Comparison of ENCODE assay signal across 4 worm cellular contexts in genomic region chrIV:16397845-16398607, ce11.
A peak's percentile ranks its signal among the peaks of the same experiment; 100 is the strongest.
TF ChIP-seq lines count a peak whose summit lies in the region.

No protein-coding gene starts in this region.

TF ChIP-seq in whole organism, L2 larva, 48 proteins besides CTCF, POLR2A, EP300 and RAD21 (continued from another document):
- TF ChIP-seq nhr-23 (tag; optimal IDR thresholded peaks at IDR 0.05; lab: Kevin White, UChicago) (no peak), unc-39 (tag; optimal IDR thresholded peaks at IDR 0.05; lab: Kevin White, UChicago) (no peak), sma-3 (GFP tag; optimal IDR thresholded peaks at IDR 0.05; lab: Kevin White, UChicago) (no peak), ZK546.5 (tag; optimal IDR thresholded peaks at IDR 0.05; lab: Kevin White, UChicago) (no peak), C34F6.9 (tag; optimal IDR thresholded peaks at IDR 0.05; lab: Kevin White, UChicago) (no peak), sem-4 (tag; optimal IDR thresholded peaks at IDR 0.05; lab: Kevin White, UChicago) (no peak), nhr-129 (tag; optimal IDR thresholded peaks at IDR 0.05; lab: Kevin White, UChicago) (peak; percentile 8), R02D3.7 (tag; optimal IDR thresholded peaks at IDR 0.05; lab: Kevin White, UChicago) (no peak), lsy-2 (tag; optimal IDR thresholded peaks at IDR 0.05; lab: Kevin White, UChicago) (no peak), nhr-12 (tag; optimal IDR thresholded peaks at IDR 0.05; lab: Kevin White, UChicago) (no peak), ztf-1 (GFP tag; conservative IDR thresholded peaks at IDR 0.05; lab: Robert Waterston, UW) (no peak)

TF ChIP-seq in whole organism, L4 larva, 104 proteins besides CTCF, POLR2A, EP300 and RAD21 (continued from another document and continues in another):
- TF ChIP-seq tag-97 (GFP tag; IDR thresholded peaks at IDR 0.05; lab: Robert Waterston, UW) (no peak), tra-1 (GFP tag; IDR thresholded peaks at IDR 0.05; lab: Robert Waterston, UW) (0 out of 2 replicates have a peak, but pooled peaks have one; percentile 31), lir-3 (tag; optimal IDR thresholded peaks at IDR 0.05; lab: Kevin White, UChicago) (peak; percentile 37), ceh-20 (GFP tag; IDR thresholded peaks at IDR 0.05; lab: Robert Waterston, UW) (0 out of 2 replicates have a peak, but pooled peaks have one; percentile 49), dmd-9 (GFP tag; IDR thresholded peaks at IDR 0.05; lab: Robert Waterston, UW) (0 out of 2 replicates have a peak, but pooled peaks have one; percentile 27), ceh-32 (tag; optimal IDR thresholded peaks at IDR 0.05; lab: Kevin White, UChicago; ENCODE audit: poor library complexity) (no peak), rbr-2 (tag; optimal IDR thresholded peaks at IDR 0.05; lab: Kevin White, UChicago) (peak; percentile 15), Y75B8A.6 (GFP tag; IDR thresholded peaks at IDR 0.05; lab: Robert Waterston, UW) (no peak), aly-2 (tag; optimal IDR thresholded peaks at IDR 0.05; lab: Kevin White, UChicago) (no peak), nhr-41 (GFP tag; IDR thresholded peaks at IDR 0.05; lab: Robert Waterston, UW) (0 out of 2 replicates have a peak, but pooled peaks have one; percentile 35), madf-9 (GFP tag; conservative IDR thresholded peaks at IDR 0.05; lab: Robert Waterston, UW) (no peak), nhr-77 (tag; optimal IDR thresholded peaks at IDR 0.05; lab: Kevin White, UChicago) (no peak), gei-8 (GFP tag; optimal IDR thresholded peaks at IDR 0.05; lab: Kevin White, UChicago) (peak; percentile 66), duxl-1 (tag; optimal IDR thresholded peaks at IDR 0.05; lab: Kevin White, UChicago; ENCODE audit: poor library complexity) (peak; percentile 82), R02D3.7 (tag; optimal IDR thresholded peaks at IDR 0.05; lab: Kevin White, UChicago) (no peak), snpc-1.2 (GFP tag; IDR thresholded peaks at IDR 0.05; lab: Robert Waterston, UW) (peak; percentile 98), unc-62 (GFP tag; optimal IDR thresholded peaks at IDR 0.05 in 1 of 2; lab: Kevin White, UChicago) (peak in 1 of 2 experiments; percentile 42), unc-62 (tag; optimal IDR thresholded peaks at IDR 0.05; lab: Kevin White, UChicago) (no peak), mep-1 (tag; optimal IDR thresholded peaks at IDR 0.05; lab: Kevin White, UChicago) (peak; percentile 50), fos-1 (tag; optimal IDR thresholded peaks at IDR 0.05; lab: Kevin White, UChicago) (no peak), lsy-2 (tag; optimal IDR thresholded peaks at IDR 0.05; lab: Kevin White, UChicago) (peak in 1 of 2 experiments; percentile 46), zip-2 (tag; optimal IDR thresholded peaks at IDR 0.05; lab: Kevin White, UChicago) (no peak), ama-1 (optimal IDR thresholded peaks at IDR 0.05; lab: Kevin White, UChicago) (no peak), lin-15B (tag; optimal IDR thresholded peaks at IDR 0.05; lab: Kevin White, UChicago) (no peak), hmg-1.1 (GFP tag; IDR thresholded peaks at IDR 0.05; lab: Robert Waterston, UW) (peak; percentile 53; the same call in 1 of the 2 replicates), lin-13 (GFP tag; optimal IDR thresholded peaks at IDR 0.05; lab: Kevin White, UChicago) (peak; percentile 61), nhr-237 (tag; optimal IDR thresholded peaks at IDR 0.05; lab: Kevin White, UChicago) (no peak), zfp-2 (tag; optimal IDR thresholded peaks at IDR 0.05; lab: Kevin White, UChicago) (no peak), skn-1 (tag; optimal IDR thresholded peaks at IDR 0.05; lab: Kevin White, UChicago) (no peak), zfp-3 (GFP tag; conservative IDR thresholded peaks at IDR 0.05; lab: Robert Waterston, UW) (no peak), jun-1 (tag; optimal IDR thresholded peaks at IDR 0.05; lab: Kevin White, UChicago) (no peak), arid-1 (GFP tag; conservative IDR thresholded peaks at IDR 0.05; lab: Robert Waterston, UW) (peak; percentile 80), Y5F2A.4 (GFP tag; optimal IDR thresholded peaks at IDR 0.05; lab: Kevin White, UChicago) (peak; percentile 68), ZK337.2 (GFP tag; IDR thresholded peaks at IDR 0.05; lab: Robert Waterston, UW) (no peak), ztf-11 (tag; optimal IDR thresholded peaks at IDR 0.05; lab: Kevin White, UChicago) (no peak), pqm-1 (tag; optimal IDR thresholded peaks at IDR 0.05; lab: Kevin White, UChicago) (no peak), zip-11 (GFP tag; IDR thresholded peaks at IDR 0.05; lab: Robert Waterston, UW) (no peak), pha-4 (GFP tag; IDR thresholded peaks at IDR 0.05; lab: Robert Waterston, UW) (peak; percentile 82), pha-4 (tag; optimal IDR thresholded peaks at IDR 0.05; lab: Kevin White, UChicago) (no peak), mes-2 (tag; optimal IDR thresholded peaks at IDR 0.05; lab: Kevin White, UChicago; ENCODE audit: poor library complexity, severe bottlenecking) (peak; percentile 60)

TF ChIP-seq in whole organism, late embryonic, 69 proteins besides CTCF, POLR2A, EP300 and RAD21 (continued from another document):
- TF ChIP-seq odd-2 (tag; optimal IDR thresholded peaks at IDR 0.05; lab: Kevin White, UChicago) = peak; percentile 0
- TF ChIP-seq K09A11.1 (tag; optimal IDR thresholded peaks at IDR 0.05; lab: Kevin White, UChicago; ENCODE audit: insufficient read depth) = peak; percentile 8
- TF ChIP-seq K02D7.2 (tag; optimal IDR thresholded peaks at IDR 0.05; lab: Kevin White, UChicago) = peak; percentile 17
- TF ChIP-seq ceh-34 (tag; optimal IDR thresholded peaks at IDR 0.05; lab: Kevin White, UChicago) = peak; percentile 19
- TF ChIP-seq ama-1 (optimal IDR thresholded peaks at IDR 0.05; lab: Kevin White, UChicago) = peak; percentile 37
- no peak for TF ChIP-seq T23F11.4 (GFP tag; optimal IDR thresholded peaks at IDR 0.05; lab: Kevin White, UChicago)
- peak; percentile 59 for TF ChIP-seq C08G9.2 (tag; optimal IDR thresholded peaks at IDR 0.05; lab: Kevin White, UChicago)
- TF ChIP-seq ceh-30 (tag; optimal IDR thresholded peaks at IDR 0.05; lab: Kevin White, UChicago) = no peak
- peak; percentile 35 for TF ChIP-seq ztf-16 (tag; optimal IDR thresholded peaks at IDR 0.05; lab: Kevin White, UChicago)
- TF ChIP-seq ceh-6 (GFP tag; optimal IDR thresholded peaks at IDR 0.05; lab: Kevin White, UChicago) = peak; percentile 53
- TF ChIP-seq tbx-2 (tag; optimal IDR thresholded peaks at IDR 0.05; lab: Kevin White, UChicago) = peak; percentile 47
- peak; percentile 54 for TF ChIP-seq nhr-232 (tag; optimal IDR thresholded peaks at IDR 0.05; lab: Kevin White, UChicago)
- peak; percentile 25 for TF ChIP-seq nfya-1 (tag; optimal IDR thresholded peaks at IDR 0.05; lab: Kevin White, UChicago)
- peak; percentile 20 for TF ChIP-seq elt-2 (tag; optimal IDR thresholded peaks at IDR 0.05; lab: Kevin White, UChicago)
- no peak for TF ChIP-seq pax-1 (tag; optimal IDR thresholded peaks at IDR 0.05; lab: Kevin White, UChicago)
- peak; percentile 60 for TF ChIP-seq che-1 (tag; optimal IDR thresholded peaks at IDR 0.05; lab: Kevin White, UChicago)
- TF ChIP-seq pros-1 (tag; optimal IDR thresholded peaks at IDR 0.05; lab: Kevin White, UChicago) = no peak
- TF ChIP-seq syd-9 (tag; optimal IDR thresholded peaks at IDR 0.05; lab: Kevin White, UChicago) = no peak
- TF ChIP-seq hlh-15 (tag; optimal IDR thresholded peaks at IDR 0.05; lab: Kevin White, UChicago) = no peak
- peak; percentile 54 for TF ChIP-seq pha-2 (tag; optimal IDR thresholded peaks at IDR 0.05; lab: Kevin White, UChicago)
- TF ChIP-seq tbx-7 (tag; optimal IDR thresholded peaks at IDR 0.05; lab: Kevin White, UChicago) = no peak
- no peak for TF ChIP-seq sdc-2 (tag; optimal IDR thresholded peaks at IDR 0.05; lab: Kevin White, UChicago)
- TF ChIP-seq ceh-14 (tag; optimal IDR thresholded peaks at IDR 0.05; lab: Kevin White, UChicago) = peak; percentile 52
- TF ChIP-seq ceh-9 (tag; optimal IDR thresholded peaks at IDR 0.05; lab: Kevin White, UChicago) = no peak
- TF ChIP-seq F13H6.1 (tag; optimal IDR thresholded peaks at IDR 0.05; lab: Kevin White, UChicago) = peak; percentile 20
- TF ChIP-seq hlh-8 (tag; optimal IDR thresholded peaks at IDR 0.05; lab: Kevin White, UChicago) = no peak
- TF ChIP-seq ceh-22 (tag; optimal IDR thresholded peaks at IDR 0.05; lab: Kevin White, UChicago) = no peak
- TF ChIP-seq unc-42 (tag; optimal IDR thresholded peaks at IDR 0.05; lab: Kevin White, UChicago) = peak; percentile 17
- no peak for TF ChIP-seq pag-3 (tag; optimal IDR thresholded peaks at IDR 0.05; lab: Kevin White, UChicago; ENCODE audit: borderline replicate concordance)
- TF ChIP-seq unc-55 (GFP tag; optimal IDR thresholded peaks at IDR 0.05; lab: Kevin White, UChicago) = no peak
- TF ChIP-seq gmeb-2 (tag; optimal IDR thresholded peaks at IDR 0.05; lab: Kevin White, UChicago) = peak; percentile 32
- peak; percentile 59 for TF ChIP-seq hlh-13 (GFP tag; optimal IDR thresholded peaks at IDR 0.05; lab: Kevin White, UChicago)
- TF ChIP-seq sox-2 (GFP tag; IDR thresholded peaks at IDR 0.05; lab: Robert Waterston, UW) = no peak
- peak; percentile 33; the same call in 1 of the 2 replicates for TF ChIP-seq unc-3 (GFP tag; conservative IDR thresholded peaks at IDR 0.05; lab: Robert Waterston, UW)
- no peak for TF ChIP-seq unc-3 (tag; optimal IDR thresholded peaks at IDR 0.05; lab: Kevin White, UChicago)
- no peak for TF ChIP-seq zip-5 (tag; optimal IDR thresholded peaks at IDR 0.05; lab: Kevin White, UChicago)
- TF ChIP-seq fkh-6 (tag; optimal IDR thresholded peaks at IDR 0.05; lab: Kevin White, UChicago) = no peak
- TF ChIP-seq rnt-1 (tag; optimal IDR thresholded peaks at IDR 0.05; lab: Kevin White, UChicago) = peak; percentile 4
- TF ChIP-seq ceh-24 (tag; optimal IDR thresholded peaks at IDR 0.05; lab: Kevin White, UChicago) = no peak
- TF ChIP-seq elt-4 (tag; optimal IDR thresholded peaks at IDR 0.05; lab: Kevin White, UChicago) = no peak
- TF ChIP-seq Y22D7AL.16 (tag; optimal IDR thresholded peaks at IDR 0.05; lab: Kevin White, UChicago) = no peak
- peak; percentile 4 for TF ChIP-seq ceh-19 (GFP tag; optimal IDR thresholded peaks at IDR 0.05; lab: Kevin White, UChicago)
- peak; percentile 27 for TF ChIP-seq hlh-6 (tag; optimal IDR thresholded peaks at IDR 0.05; lab: Kevin White, UChicago)
- TF ChIP-seq ttx-3 (tag; optimal IDR thresholded peaks at IDR 0.05; lab: Kevin White, UChicago) = peak; percentile 14
TF ChIP-seq in whole organism, late embryonic: peak in this region for 34.

TF ChIP-seq in whole organism, mixed stage, embryonic, 35 proteins besides CTCF, POLR2A, EP300 and RAD21 (continued from another document):
- TF ChIP-seq mls-2 (tag; optimal IDR thresholded peaks at IDR 0.05; lab: Kevin White, UChicago) = peak; percentile 73
- TF ChIP-seq sem-2 (GFP tag; optimal IDR thresholded peaks at IDR 0.05; lab: Kevin White, UChicago) = peak; percentile 72
- TF ChIP-seq elt-1 (tag; optimal IDR thresholded peaks at IDR 0.05; lab: Kevin White, UChicago; ENCODE audit: borderline replicate concordance, insufficient read depth) = peak; percentile 69
- peak; percentile 75 for TF ChIP-seq nhr-2 (tag; optimal IDR thresholded peaks at IDR 0.05; lab: Kevin White, UChicago)
- TF ChIP-seq cnd-1 (tag; optimal IDR thresholded peaks at IDR 0.05; lab: Kevin White, UChicago) = peak; percentile 85
